ENCODE assay signal across 2 worm cellular contexts in genomic region chrII:14257943-14258342, ce11.
A peak's percentile ranks its signal among the peaks of the same experiment; 100 is the strongest.
TF ChIP-seq lines count a peak whose summit lies in the region.

No protein-coding gene starts in this region.

TF ChIP-seq in whole organism, L4 larva, 104 proteins besides CTCF, POLR2A, EP300 and RAD21:
- TF ChIP-seq ceh-32 (tag; optimal IDR thresholded peaks at IDR 0.05; lab: Kevin White, UChicago; ENCODE audit: poor library complexity) (no peak), zip-11 (GFP tag; IDR thresholded peaks at IDR 0.05; lab: Robert Waterston, UW) (no peak), set-16 (GFP tag; IDR thresholded peaks at IDR 0.05; lab: Robert Waterston, UW) (peak; percentile 76), attf-4 (tag; optimal IDR thresholded peaks at IDR 0.05; lab: Kevin White, UChicago) (no peak), F44E2.7 (GFP tag; IDR thresholded peaks at IDR 0.05; lab: Robert Waterston, UW) (no peak), madf-9 (GFP tag; conservative IDR thresholded peaks at IDR 0.05; lab: Robert Waterston, UW) (no peak), ztf-11 (tag; optimal IDR thresholded peaks at IDR 0.05; lab: Kevin White, UChicago) (no peak), saeg-2 (GFP tag; IDR thresholded peaks at IDR 0.05; lab: Robert Waterston, UW) (no peak), snpc-1.2 (GFP tag; IDR thresholded peaks at IDR 0.05; lab: Robert Waterston, UW) (no peak)

TF ChIP-seq in whole organism, young adult, 124 proteins besides CTCF, POLR2A, EP300 and RAD21:
- TF ChIP-seq lin-35 (GFP tag; optimal IDR thresholded peaks at IDR 0.05; lab: Kevin White, UChicago) (no peak), F57C9.4 (tag; optimal IDR thresholded peaks at IDR 0.05; lab: Kevin White, UChicago) (no peak), zfh-2 (GFP tag; conservative IDR thresholded peaks at IDR 0.05; lab: Robert Waterston, UW) (peak; percentile 54), atf-7 (tag; optimal IDR thresholded peaks at IDR 0.05; lab: Kevin White, UChicago) (no peak), let-607 (tag; optimal IDR thresholded peaks at IDR 0.05; lab: Kevin White, UChicago) (no peak), die-1 (tag; optimal IDR thresholded peaks at IDR 0.05; lab: Kevin White, UChicago) (no peak), egrh-3 (GFP tag; IDR thresholded peaks at IDR 0.05; lab: Robert Waterston, UW) (peak; percentile 45; the same call in 1 of the 2 replicates)
